Fruit fly (Drosophila melanogaster) whole organism, embryonic: ENCODE measurements around the gene mRpS18B.
A peak's percentile ranks its signal among the peaks of the same experiment; 100 is the strongest.

Experiments used
- Ada2b ChIP-seq: fragments of 200-800 bp; sonication (Bioruptor generic); IDR thresholded peaks from 2 replicates; pipeline ENCODE4 v1.3.6; 2022; ENCODE audit warnings: missing biosample characterization, missing genetic modification characterization
- BtbVII ChIP-seq: fragments of 200-800 bp; sonication (Bioruptor generic); optimal IDR thresholded peaks from 3 replicates; lab custom pipeline; 2017; ENCODE audit warnings: missing biosample characterization, mild to moderate bottlenecking, missing genetic modification characterization
- C15 ChIP-seq: fragments of 200-800 bp; sonication (Bioruptor generic); IDR thresholded peaks from 3 replicates; pipeline ENCODE4 v1.3.6; 2022; ENCODE audit warnings: missing biosample characterization, missing genetic modification characterization
- CG10147 ChIP-seq: fragments of 200-800 bp; sonication (Bioruptor generic); optimal IDR thresholded peaks from 2 replicates; lab custom pipeline; 2019; ENCODE audit warnings: missing biosample characterization, mild to moderate bottlenecking, missing genetic modification characterization, moderate library complexity
- CG12071 ChIP-seq: fragments of 200-800 bp; sonication (Bioruptor generic); optimal IDR thresholded peaks from 3 replicates; lab custom pipeline; 2018; ENCODE audit warnings: missing biosample characterization, mild to moderate bottlenecking, missing genetic modification characterization
- CG12391 ChIP-seq: fragments of 200-800 bp; sonication (Bioruptor generic); optimal IDR thresholded peaks from 3 replicates; lab custom pipeline; 2018; ENCODE audit warnings: missing biosample characterization, mild to moderate bottlenecking, missing genetic modification characterization, moderate library complexity
- CG17359 ChIP-seq: fragments of 200-800 bp; sonication (Bioruptor generic); optimal IDR thresholded peaks from 3 replicates; lab custom pipeline; 2018; ENCODE audit warnings: missing biosample characterization, mild to moderate bottlenecking, missing genetic modification characterization, moderate library complexity
- CG17385 ChIP-seq: fragments of 200-800 bp; sonication (Bioruptor generic); optimal IDR thresholded peaks from 3 replicates; lab custom pipeline; 2018; ENCODE audit warnings: missing biosample characterization, mild to moderate bottlenecking, missing genetic modification characterization
- CG1832 ChIP-seq: fragments of 200-800 bp; sonication (Bioruptor generic); optimal IDR thresholded peaks from 2 replicates; lab custom pipeline; 2017; ENCODE audit warnings: missing biosample characterization, mild to moderate bottlenecking, missing genetic modification characterization, inconsistent platforms
- CG2202 ChIP-seq: fragments of 200-800 bp; sonication (Bioruptor generic); optimal IDR thresholded peaks from 2 replicates; lab custom pipeline; 2018; ENCODE audit warnings: missing biosample characterization, mild to moderate bottlenecking, missing genetic modification characterization
- CG2889 ChIP-seq: fragments of 200-800 bp; sonication (Bioruptor generic); IDR thresholded peaks from 3 replicates; pipeline ENCODE4 v1.3.6; 2022; ENCODE audit warnings: missing biosample characterization, missing genetic modification characterization
- CG30403 ChIP-seq: fragments of 200-800 bp; sonication (Bioruptor generic); optimal IDR thresholded peaks from 3 replicates; lab custom pipeline; 2016; ENCODE audit warnings: missing biosample characterization, missing genetic modification characterization
- CG31441 ChIP-seq: fragments of 200-800 bp; sonication (Bioruptor generic); IDR thresholded peaks from 2 replicates; pipeline ENCODE4 v1.3.6; 2022; ENCODE audit warnings: missing biosample characterization, missing genetic modification characterization
- CG3281 ChIP-seq: fragments of 200-800 bp; sonication (Bioruptor generic); optimal IDR thresholded peaks from 3 replicates; lab custom pipeline; 2017; ENCODE audit warnings: missing biosample characterization, mild to moderate bottlenecking, missing genetic modification characterization
- CG34376 ChIP-seq: fragments of 200-800 bp; sonication (Bioruptor generic); optimal IDR thresholded peaks from 2 replicates; lab custom pipeline; 2018; ENCODE audit warnings: missing biosample characterization, mild to moderate bottlenecking, missing genetic modification characterization
- CG34422 ChIP-seq: fragments of 200-800 bp; sonication (Bioruptor generic); IDR thresholded peaks from 3 replicates; pipeline ENCODE4 v1.3.6; 2022; ENCODE audit warnings: missing biosample characterization, missing genetic modification characterization
- CG4328 ChIP-seq: fragments of 200-800 bp; sonication (Bioruptor generic); optimal IDR thresholded peaks from 3 replicates; lab custom pipeline; 2017; ENCODE audit warnings: missing biosample characterization, missing genetic modification reagents, missing genetic modification characterization
- CG4404 ChIP-seq: fragments of 200-800 bp; sonication (Bioruptor generic); IDR thresholded peaks from 2 replicates; pipeline ENCODE4 v1.3.6; 2022; ENCODE audit warnings: missing biosample characterization, missing genetic modification characterization
- CG4820 ChIP-seq: fragments of 200-800 bp; sonication (Bioruptor generic); optimal IDR thresholded peaks from 3 replicates; lab custom pipeline; 2016; ENCODE audit warnings: missing biosample characterization, missing genetic modification characterization
- CG5180 ChIP-seq: fragments of 200-800 bp; sonication (Bioruptor generic); optimal IDR thresholded peaks from 3 replicates; lab custom pipeline; 2017; ENCODE audit warnings: missing biosample characterization, missing genetic modification characterization, mild to moderate bottlenecking, moderate library complexity, missing genetic modification reagents
- CG5953 ChIP-seq: fragments of 200-800 bp; sonication (Bioruptor generic); IDR thresholded peaks from 2 replicates; pipeline ENCODE4 v1.3.6; 2022; ENCODE audit warnings: missing biosample characterization, missing genetic modification characterization
- CG6175 ChIP-seq: fragments of 200-800 bp; sonication (Bioruptor generic); IDR thresholded peaks from 3 replicates; pipeline ENCODE4 v1.3.6; 2022; ENCODE audit warnings: missing biosample characterization, missing genetic modification characterization
- CG8281 ChIP-seq: fragments of 200-800 bp; sonication (Bioruptor generic); optimal IDR thresholded peaks from 2 replicates; lab custom pipeline; 2018; ENCODE audit warnings: missing biosample characterization, mild to moderate bottlenecking, missing genetic modification characterization, moderate library complexity
- CTCF ChIP-seq: fragments of 200-800 bp; sonication (Bioruptor generic); optimal IDR thresholded peaks from 2 replicates; lab custom pipeline; 2017; ENCODE audit warnings: missing biosample characterization, mild to moderate bottlenecking, missing genetic modification characterization, moderate library complexity
- Dfd ChIP-seq, 2 experiments: fragments of >200 bp; optimal IDR thresholded peaks; 2 replicates each; lab custom pipeline; 2017; ENCODE audit warnings: missing biosample characterization in 2 of 2, missing genetic modification characterization in 2 of 2
- Dip2 ChIP-seq: fragments of 200-800 bp; sonication (Bioruptor generic); IDR thresholded peaks from 2 replicates; pipeline ENCODE4 v1.3.6; 2022; ENCODE audit warnings: missing biosample characterization, missing genetic modification characterization
- Dll ChIP-seq: fragments of 200-800 bp; sonication (Bioruptor generic); IDR thresholded peaks from 4 replicates; pipeline ENCODE4 v1.3.6; 2022; ENCODE audit warnings: missing biosample characterization, missing genetic modification characterization; ENCODE audit not compliant: partially characterized antibody
- Hr39 ChIP-seq: fragments of >200 bp; optimal IDR thresholded peaks from 2 replicates; lab custom pipeline; 2017
- Hsf ChIP-seq: fragments of 200-800 bp; sonication (Bioruptor generic); optimal IDR thresholded peaks from 3 replicates; lab custom pipeline; 2016; ENCODE audit warnings: missing biosample characterization, missing genetic modification characterization
- Kr ChIP-seq: fragments of 200-800 bp; sonication (Bioruptor generic); optimal IDR thresholded peaks from 2 replicates; lab custom pipeline; 2017; ENCODE audit warnings: missing biosample characterization, mild to moderate bottlenecking, missing genetic modification characterization
- Scr ChIP-seq: fragments of 200-800 bp; sonication (Bioruptor generic); IDR thresholded peaks from 2 replicates; pipeline ENCODE4 v1.3.6; 2022; ENCODE audit warnings: missing biosample characterization, missing genetic modification characterization; ENCODE audit not compliant: partially characterized antibody
- Usf ChIP-seq: fragments of 200-800 bp; sonication (Bioruptor generic); optimal IDR thresholded peaks from 2 replicates; lab custom pipeline; 2017; ENCODE audit warnings: missing genotype, missing biosample characterization, missing genetic modification characterization
- ab ChIP-seq: fragments of 200-800 bp; sonication (Bioruptor generic); optimal IDR thresholded peaks from 2 replicates; lab custom pipeline; 2016; ENCODE audit warnings: missing biosample characterization, missing genetic modification characterization
- al ChIP-seq: fragments of 200-800 bp; sonication (Bioruptor generic); IDR thresholded peaks from 2 replicates; pipeline ENCODE4 v1.3.6; 2022; ENCODE audit warnings: missing biosample characterization, missing genetic modification characterization
- aop ChIP-seq: fragments of 200-800 bp; sonication (Bioruptor generic); IDR thresholded peaks from 2 replicates; pipeline ENCODE4 v1.3.6; 2022; ENCODE audit warnings: missing biosample characterization, missing genetic modification characterization
- ap ChIP-seq: fragments of 200-800 bp; sonication (Bioruptor generic); IDR thresholded peaks from 2 replicates; pipeline ENCODE4 v1.3.6; 2022; ENCODE audit warnings: missing biosample characterization, missing genetic modification characterization
- ase ChIP-seq: fragments of 200-800 bp; sonication (Bioruptor generic); IDR thresholded peaks from 3 replicates; pipeline ENCODE4 v1.3.6; 2022; ENCODE audit warnings: missing biosample characterization, missing genetic modification characterization
- bab2 ChIP-seq: fragments of 200-800 bp; sonication (Bioruptor generic); optimal IDR thresholded peaks from 2 replicates; lab custom pipeline; 2016; ENCODE audit warnings: missing biosample characterization, missing genetic modification characterization
- bsh ChIP-seq, 2 experiments: fragments of 200-800 bp; sonication (Bioruptor generic); optimal IDR thresholded peaks; 2 replicates each; lab custom pipeline; 2017 to 2018; ENCODE audit warnings: mild to moderate bottlenecking in 2 of 2, missing biosample characterization in 2 of 2, missing genetic modification characterization in 2 of 2, moderate library complexity in 1 of 2
- chm ChIP-seq: fragments of 200-800 bp; sonication (Bioruptor generic); IDR thresholded peaks from 2 replicates; pipeline ENCODE4 v1.3.6; 2022; ENCODE audit warnings: missing biosample characterization, missing genetic modification characterization
- dysf ChIP-seq: fragments of 200-800 bp; sonication (Bioruptor generic); IDR thresholded peaks from 3 replicates; pipeline ENCODE4 v1.3.6; 2022; ENCODE audit warnings: missing biosample characterization, missing genetic modification characterization
- eve ChIP-seq, 2 experiments: fragments of >200 bp; optimal IDR thresholded peaks; 2 replicates each; lab custom pipeline; 2017; ENCODE audit warnings: missing biosample characterization in 2 of 2, missing genetic modification characterization in 2 of 2
- p53 ChIP-seq: fragments of 200-800 bp; sonication (Bioruptor generic); optimal IDR thresholded peaks from 2 replicates; lab custom pipeline; 2016; ENCODE audit warnings: missing biosample characterization, missing genetic modification characterization
- pb ChIP-seq: fragments of 200-800 bp; sonication (Bioruptor generic); optimal IDR thresholded peaks from 3 replicates; lab custom pipeline; 2016; ENCODE audit warnings: missing biosample characterization, missing genetic modification characterization
- peb ChIP-seq: fragments of 200-800 bp; sonication (Bioruptor generic); IDR thresholded peaks from 2 replicates; pipeline ENCODE4 v1.3.6; 2022; ENCODE audit warnings: missing biosample characterization, missing genetic modification characterization
- pfk ChIP-seq: fragments of 200-800 bp; sonication (Bioruptor generic); optimal IDR thresholded peaks from 2 replicates; lab custom pipeline; 2018; ENCODE audit warnings: missing biosample characterization, mild to moderate bottlenecking, missing genetic modification characterization, moderate library complexity
- sim ChIP-seq: fragments of 200-800 bp; sonication (Bioruptor generic); IDR thresholded peaks from 2 replicates; pipeline ENCODE4 v1.3.6; 2022; ENCODE audit warnings: missing biosample characterization, missing genetic modification characterization
- sqz ChIP-seq: fragments of 200-800 bp; sonication (Bioruptor generic); optimal IDR thresholded peaks from 3 replicates; lab custom pipeline; 2018; ENCODE audit warnings: missing biosample characterization, mild to moderate bottlenecking, missing genetic modification characterization
- stc ChIP-seq: fragments of 200-800 bp; sonication (Bioruptor generic); IDR thresholded peaks from 2 replicates; pipeline ENCODE4 v1.3.6; 2022; ENCODE audit warnings: missing biosample characterization, missing genetic modification characterization
- toy ChIP-seq: fragments of 200-800 bp; sonication (Bioruptor generic); IDR thresholded peaks from 2 replicates; pipeline ENCODE4 v1.3.6; 2022; ENCODE audit warnings: missing biosample characterization, missing genetic modification characterization
- ttk ChIP-seq: fragments of 200-800 bp; sonication (Bioruptor generic); IDR thresholded peaks from 2 replicates; pipeline ENCODE4 v2.1.2; 2022; ENCODE audit warnings: missing biosample characterization, missing genetic modification characterization
- usp ChIP-seq: fragments of >200 bp; optimal IDR thresholded peaks from 2 replicates; lab custom pipeline; 2017; ENCODE audit warnings: missing biosample characterization, missing genetic modification characterization

Gene mRpS18B

dm6 chr2L:20091094-20091679 is 5.9 kb downstream of the mRpS18B start, which contains the start of the genes CG10747 and Pyroxd1 (continued):
- TF ChIP-seq CG6175 (GFP tag; lab: Robert Waterston, UW) (peak; percentile 88), pfk (GFP tag; lab: Kevin White, UChicago) (peak; percentile 49), Scr (GFP tag; lab: Robert Waterston, UW) (peak; percentile 25; the same call in 1 of the 2 replicates), aop (GFP tag; lab: Robert Waterston, UW) (peak; percentile 33; the same call in 1 of the 2 replicates), CG5180 (GFP tag; lab: Kevin White, UChicago) (peak; percentile 85), Dfd (GFP tag; optimal IDR thresholded peaks at IDR 0.05; lab: Kevin White, UChicago) (peak in 1 of 2 experiments; percentile 85), CG17385 (peak; percentile 94), CG1832 (GFP tag; lab: Kevin White, UChicago) (no peak), CG4404 (GFP tag; lab: Robert Waterston, UW) (peak; percentile 96), CG5953 (GFP tag; lab: Robert Waterston, UW) (peak; percentile 78; the same call in 1 of the 2 replicates), dysf (GFP tag; lab: Robert Waterston, UW) (peak; percentile 98), CG2202 (tag; lab: Kevin White, UChicago) (peak; percentile 81), CG12071 (GFP tag; lab: Kevin White, UChicago) (peak; percentile 90), eve (GFP tag; optimal IDR thresholded peaks at IDR 0.05; lab: Kevin White, UChicago) (no peak), usp (GFP tag; lab: Kevin White, UChicago) (no peak), CG34376 (peak; percentile 97), ttk (peak; percentile 94), bsh (GFP tag; optimal IDR thresholded peaks at IDR 0.05; lab: Kevin White, UChicago) (peak; percentile 95 to 96), peb (GFP tag; lab: Robert Waterston, UW) (peak; percentile 87), CG31441 (GFP tag; lab: Robert Waterston, UW) (peak; percentile 94), Dll (GFP tag; lab: Robert Waterston, UW) (0 out of 4 replicates have a peak, but pooled peaks have one; percentile 27), sqz (no peak), CG17359 (peak; percentile 96), CG30403 (peak; percentile 99), CG8281 (tag; lab: Kevin White, UChicago) (peak; percentile 87), Usf (GFP tag; lab: Kevin White, UChicago) (peak; percentile 96), Ada2b (GFP tag; lab: Robert Waterston, UW) (peak; percentile 94), CG4820 (GFP tag; lab: Kevin White, UChicago) (peak; percentile 96), chm (GFP tag; lab: Robert Waterston, UW) (peak; percentile 92), bab2 (peak; percentile 96), C15 (peak; percentile 92), Hr39 (lab: Kevin White, UChicago) (no peak), ab (GFP tag; lab: Kevin White, UChicago) (peak; percentile 92), pb (GFP tag; lab: Kevin White, UChicago) (peak; percentile 85), ap (peak; percentile 90), Dip2 (GFP tag; lab: Robert Waterston, UW) (peak; percentile 42; the same call in 1 of the 2 replicates), CTCF (GFP tag; lab: Kevin White, UChicago) (peak; percentile 56), toy (GFP tag; lab: Robert Waterston, UW) (peak; percentile 84), sim (GFP tag; lab: Robert Waterston, UW) (peak; percentile 84), Hsf (GFP tag; lab: Kevin White, UChicago) (peak; percentile 98), al (GFP tag; lab: Robert Waterston, UW) (peak; percentile 97), CG3281 (peak; percentile 97), ase (peak; percentile 91), p53 (GFP tag; lab: Kevin White, UChicago) (peak; percentile 80), CG12391 (tag; lab: Kevin White, UChicago) (peak; percentile 98), Kr (GFP tag; lab: Kevin White, UChicago) (no peak), CG34422 (GFP tag; lab: Robert Waterston, UW) (peak; percentile 93), stc (peak; percentile 95), CG10147 (GFP tag; lab: Kevin White, UChicago) (peak; percentile 97), BtbVII (peak; percentile 95), CG4328 (GFP tag; lab: Kevin White, UChicago) (peak; percentile 92), CG2889 (GFP tag; lab: Robert Waterston, UW) (peak; percentile 92)
